Worm (Caenorhabditis elegans): ENCODE measurements around the gene srw-145.

DNA sequence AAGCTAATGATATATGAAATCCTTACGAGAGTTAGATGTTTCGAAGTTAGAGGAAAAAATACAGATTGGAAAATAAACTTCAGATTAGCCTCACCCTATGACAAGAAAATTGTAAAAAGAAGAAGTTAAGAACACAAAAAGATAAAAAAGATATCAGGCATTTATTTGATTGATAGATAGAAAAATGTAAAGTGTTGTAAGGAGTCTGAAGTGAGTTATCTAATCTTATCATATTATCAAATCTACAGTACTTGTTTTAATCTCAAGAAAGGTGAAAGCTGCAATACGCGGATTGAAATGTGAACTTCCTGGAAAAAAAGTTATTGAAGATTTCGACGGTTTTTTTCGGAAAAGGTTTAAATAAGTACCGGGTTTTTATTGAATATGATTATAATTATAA lies 1.5 kb upstream of the srw-145 start:
- no peak for TF ChIP-seq snpc-4 (GFP tag; optimal IDR thresholded peaks at IDR 0.05)
- no peak for TF ChIP-seq snpc-4 (tag; optimal IDR thresholded peaks at IDR 0.05)
- TF ChIP-seq K12H6.12 (tag; optimal IDR thresholded peaks at IDR 0.05): no peak
- TF ChIP-seq unc-130 (GFP tag; optimal IDR thresholded peaks at IDR 0.05): no peak
- no peak for TF ChIP-seq ztf-3 (GFP tag; optimal IDR thresholded peaks at IDR 0.05)
- no peak for TF ChIP-seq nfya-2 (GFP tag; IDR thresholded peaks at IDR 0.05)
- TF ChIP-seq snpc-3.4 (tag; optimal IDR thresholded peaks at IDR 0.05): no peak
- TF ChIP-seq tbp1 (GFP tag; optimal IDR thresholded peaks at IDR 0.05): no peak
- no peak for TF ChIP-seq ztf-28 (GFP tag; IDR thresholded peaks at IDR 0.05)
- no peak for TF ChIP-seq B0019.2 (GFP tag; conservative IDR thresholded peaks at IDR 0.05)
- no peak for TF ChIP-seq nhr-80 (tag; optimal IDR thresholded peaks at IDR 0.05)
